Fruit fly (Drosophila melanogaster) whole organism, embryonic: ENCODE data around the gene Nup37.

Source experiments
- Bdp1 ChIP-seq: fragments of 200-800 bp; sonication (Bioruptor generic); optimal IDR thresholded peaks from 3 replicates; lab custom pipeline; 2016; ENCODE audit warnings: missing biosample characterization, missing genetic modification characterization
- CG11695 ChIP-seq: fragments of 200-800 bp; sonication (Bioruptor generic); IDR thresholded peaks from 3 replicates; pipeline ENCODE4 v1.3.6; 2022; ENCODE audit warnings: missing biosample characterization, missing genetic modification characterization
- CG13894 ChIP-seq: fragments of 200-800 bp; sonication (Bioruptor generic); optimal IDR thresholded peaks from 3 replicates; lab custom pipeline; 2018; ENCODE audit warnings: missing biosample characterization, mild to moderate bottlenecking, missing genetic modification characterization, moderate library complexity
- CG14441 ChIP-seq: fragments of 200-800 bp; sonication (Bioruptor generic); IDR thresholded peaks from 2 replicates; pipeline ENCODE4 v1.3.6; 2022; ENCODE audit warnings: missing biosample characterization, missing genetic modification characterization
- CG14965 ChIP-seq: fragments of 200-800 bp; sonication (Bioruptor generic); optimal IDR thresholded peaks from 2 replicates; lab custom pipeline; 2016; ENCODE audit warnings: missing biosample characterization, missing genetic modification characterization, borderline replicate concordance
- CG15514 ChIP-seq: fragments of 200-800 bp; sonication (Bioruptor generic); optimal IDR thresholded peaks from 3 replicates; lab custom pipeline; 2017; ENCODE audit warnings: missing biosample characterization, missing genetic modification characterization, mild to moderate bottlenecking, moderate library complexity, missing genetic modification reagents
- CG1603 ChIP-seq: fragments of 200-800 bp; sonication (Bioruptor generic); optimal IDR thresholded peaks from 2 replicates; lab custom pipeline; 2019; ENCODE audit warnings: missing biosample characterization, mild to moderate bottlenecking, missing genetic modification characterization, moderate library complexity
- CG16815 ChIP-seq: fragments of 200-800 bp; sonication (Bioruptor generic); optimal IDR thresholded peaks from 3 replicates; lab custom pipeline; 2017; ENCODE audit warnings: missing biosample characterization, mild to moderate bottlenecking, missing genetic modification characterization
- CG18476 ChIP-seq: fragments of 200-800 bp; sonication (Bioruptor generic); optimal IDR thresholded peaks from 2 replicates; lab custom pipeline; 2016; ENCODE audit warnings: missing biosample characterization, mild to moderate bottlenecking, missing genetic modification characterization
- CG2199 ChIP-seq: fragments of 200-800 bp; sonication (Bioruptor generic); IDR thresholded peaks from 3 replicates; pipeline ENCODE4 v1.3.6; 2022; ENCODE audit warnings: missing biosample characterization, missing genetic modification characterization
- CG2678 ChIP-seq: fragments of 200-800 bp; sonication (Bioruptor generic); optimal IDR thresholded peaks from 3 replicates; lab custom pipeline; 2019; ENCODE audit warnings: missing biosample characterization, mild to moderate bottlenecking, missing genetic modification characterization, moderate library complexity
- CG3065 ChIP-seq: fragments of 200-800 bp; sonication (Bioruptor generic); optimal IDR thresholded peaks from 2 replicates; lab custom pipeline; 2016; ENCODE audit warnings: missing biosample characterization, missing genetic modification characterization
- CG31365 ChIP-seq: fragments of 200-800 bp; sonication (Bioruptor generic); optimal IDR thresholded peaks from 2 replicates; lab custom pipeline; 2018; ENCODE audit warnings: missing biosample characterization, mild to moderate bottlenecking, missing genetic modification characterization
- CG32532 ChIP-seq: fragments of 200-800 bp; sonication (Bioruptor generic); IDR thresholded peaks from 2 replicates; pipeline ENCODE4 v1.3.6; 2022; ENCODE audit warnings: missing biosample characterization, missing genetic modification characterization
- CG34422 ChIP-seq: fragments of 200-800 bp; sonication (Bioruptor generic); IDR thresholded peaks from 3 replicates; pipeline ENCODE4 v1.3.6; 2022; ENCODE audit warnings: missing biosample characterization, missing genetic modification characterization
- CG4282 ChIP-seq: fragments of 200-800 bp; sonication (Bioruptor generic); optimal IDR thresholded peaks from 2 replicates; lab custom pipeline; 2016; ENCODE audit warnings: missing biosample characterization, missing genetic modification characterization
- CG43689 ChIP-seq: fragments of 200-800 bp; sonication (Bioruptor generic); IDR thresholded peaks from 2 replicates; pipeline ENCODE4 v1.3.6; 2022; ENCODE audit warnings: missing biosample characterization, missing genetic modification characterization
- CG4404 ChIP-seq: fragments of 200-800 bp; sonication (Bioruptor generic); IDR thresholded peaks from 2 replicates; pipeline ENCODE4 v1.3.6; 2022; ENCODE audit warnings: missing biosample characterization, missing genetic modification characterization
- CG7357 ChIP-seq: fragments of 200-800 bp; sonication (Bioruptor generic); IDR thresholded peaks from 3 replicates; pipeline ENCODE4 v1.3.6; 2022; ENCODE audit warnings: missing biosample characterization, missing genetic modification characterization
- CG7745 ChIP-seq: fragments of 200-800 bp; sonication (Bioruptor generic); optimal IDR thresholded peaks from 2 replicates; lab custom pipeline; 2018; ENCODE audit warnings: missing biosample characterization, mild to moderate bottlenecking, missing genetic modification characterization, moderate library complexity
- CG7839 ChIP-seq: fragments of 200-800 bp; sonication (Bioruptor generic); optimal IDR thresholded peaks from 3 replicates; lab custom pipeline; 2018; ENCODE audit warnings: missing biosample characterization, mild to moderate bottlenecking, missing genetic modification characterization, moderate library complexity
- CG8089 ChIP-seq: fragments of 200-800 bp; sonication (Bioruptor generic); optimal IDR thresholded peaks from 3 replicates; lab custom pipeline; 2016; ENCODE audit warnings: missing biosample characterization, missing genetic modification characterization
- CG8388 ChIP-seq: fragments of 200-800 bp; sonication (Bioruptor generic); optimal IDR thresholded peaks from 2 replicates; lab custom pipeline; 2019; ENCODE audit warnings: missing biosample characterization, mild to moderate bottlenecking, missing genetic modification characterization, moderate library complexity
- D ChIP-seq, 2 experiments: fragments of 200-800 bp in 1 of 2; fragments of >200 bp in 1 of 2; sonication (Bioruptor generic) in 1 of 2; optimal IDR thresholded peaks; 2 replicates in 1 of 2; 3 replicates in 1 of 2; lab custom pipeline; 2017; ENCODE audit warnings: mild to moderate bottlenecking in 1 of 2, missing biosample characterization in 1 of 2, missing genetic modification characterization in 1 of 2, missing genetic modification reagents in 1 of 2
- D19B ChIP-seq: fragments of 200-800 bp; sonication (Bioruptor generic); optimal IDR thresholded peaks from 2 replicates; lab custom pipeline; 2017; ENCODE audit warnings: missing biosample characterization, mild to moderate bottlenecking, missing genetic modification characterization
- Doc3 ChIP-seq: fragments of 200-800 bp; sonication (Bioruptor generic); IDR thresholded peaks from 3 replicates; pipeline ENCODE4 v1.3.6; 2022; ENCODE audit warnings: missing biosample characterization, missing genetic modification characterization; ENCODE audit not compliant: partially characterized antibody
- Hey ChIP-seq: fragments of 200-800 bp; sonication (Bioruptor generic); optimal IDR thresholded peaks from 3 replicates; lab custom pipeline; 2018; ENCODE audit warnings: missing biosample characterization, mild to moderate bottlenecking, missing genetic modification characterization
- Lhr ChIP-seq: fragments of 200-800 bp; sonication (Bioruptor generic); optimal IDR thresholded peaks from 3 replicates; lab custom pipeline; 2017; ENCODE audit warnings: mild to moderate bottlenecking, missing biosample characterization, missing genetic modification reagents, missing genetic modification characterization
- Lpt ChIP-seq: fragments of >200 bp; optimal IDR thresholded peaks from 2 replicates; lab custom pipeline; 2018; ENCODE audit warnings: missing biosample characterization, missing genetic modification characterization
- Pdp1 ChIP-seq, 2 experiments: fragments of 200-800 bp; sonication (Bioruptor generic); optimal IDR thresholded peaks; 3 replicates each; lab custom pipeline; 2016; ENCODE audit warnings: missing biosample characterization in 2 of 2, missing genetic modification characterization in 2 of 2, mild to moderate bottlenecking in 1 of 2, moderate library complexity in 1 of 2
- Scr ChIP-seq: fragments of 200-800 bp; sonication (Bioruptor generic); IDR thresholded peaks from 2 replicates; pipeline ENCODE4 v1.3.6; 2022; ENCODE audit warnings: missing biosample characterization, missing genetic modification characterization; ENCODE audit not compliant: partially characterized antibody
- Side ChIP-seq: fragments of 200-800 bp; sonication (Bioruptor generic); optimal IDR thresholded peaks from 2 replicates; lab custom pipeline; 2016; ENCODE audit warnings: missing biosample characterization, missing genetic modification characterization
- Spps ChIP-seq: fragments of 200-800 bp; sonication (Bioruptor generic); optimal IDR thresholded peaks from 2 replicates; lab custom pipeline; 2018; ENCODE audit warnings: missing biosample characterization, mild to moderate bottlenecking, missing genetic modification characterization
- Ssrp ChIP-seq: fragments of 200-800 bp; sonication (Bioruptor generic); optimal IDR thresholded peaks from 2 replicates; lab custom pipeline; 2018; ENCODE audit warnings: missing biosample characterization, mild to moderate bottlenecking, missing genetic modification characterization, moderate library complexity
- az2 ChIP-seq: fragments of 200-800 bp; sonication (Bioruptor generic); optimal IDR thresholded peaks from 3 replicates; lab custom pipeline; 2016; ENCODE audit warnings: missing biosample characterization, missing genetic modification characterization
- bsh ChIP-seq, 2 experiments: fragments of 200-800 bp; sonication (Bioruptor generic); optimal IDR thresholded peaks; 2 replicates each; lab custom pipeline; 2017 to 2018; ENCODE audit warnings: mild to moderate bottlenecking in 2 of 2, missing biosample characterization in 2 of 2, missing genetic modification characterization in 2 of 2, moderate library complexity in 1 of 2
- caup ChIP-seq: fragments of 200-800 bp; sonication (Bioruptor generic); optimal IDR thresholded peaks from 3 replicates; lab custom pipeline; 2017; ENCODE audit warnings: missing biosample characterization, mild to moderate bottlenecking, missing genetic modification characterization, moderate library complexity; ENCODE audit not compliant: severe bottlenecking
- en ChIP-seq: fragments of 200-800 bp; sonication (Bioruptor generic); optimal IDR thresholded peaks from 2 replicates; lab custom pipeline; 2016; ENCODE audit warnings: missing biosample characterization, missing genetic modification characterization
- fd96Cb ChIP-seq: fragments of 200-800 bp; sonication (Bioruptor generic); optimal IDR thresholded peaks from 2 replicates; lab custom pipeline; 2018; ENCODE audit warnings: missing biosample characterization, mild to moderate bottlenecking, missing genetic modification characterization, moderate library complexity
- fu2 ChIP-seq: fragments of 200-800 bp; sonication (Bioruptor generic); optimal IDR thresholded peaks from 2 replicates; lab custom pipeline; 2016; ENCODE audit warnings: missing biosample characterization, missing genetic modification characterization
- lab ChIP-seq: fragments of 200-800 bp; sonication (Bioruptor generic); optimal IDR thresholded peaks from 3 replicates; lab custom pipeline; 2017; ENCODE audit warnings: missing biosample characterization, missing genetic modification characterization, mild to moderate bottlenecking, moderate library complexity, missing genetic modification reagents
- lmd ChIP-seq: fragments of 200-800 bp; sonication (Bioruptor generic); IDR thresholded peaks from 2 replicates; pipeline ENCODE4 v1.3.6; 2022; ENCODE audit warnings: missing biosample characterization, missing genetic modification characterization
- row ChIP-seq: fragments of 200-800 bp; sonication (Bioruptor generic); IDR thresholded peaks from 3 replicates; pipeline ENCODE4 v1.3.6; 2022; ENCODE audit warnings: missing biosample characterization, missing genetic modification characterization
- sd ChIP-seq: fragments of 200-800 bp; sonication (Bioruptor generic); optimal IDR thresholded peaks from 3 replicates; lab custom pipeline; 2018; ENCODE audit warnings: missing biosample characterization, mild to moderate bottlenecking, missing genetic modification characterization, moderate library complexity
- slou ChIP-seq: fragments of 200-800 bp; sonication (Bioruptor generic); optimal IDR thresholded peaks from 3 replicates; lab custom pipeline; 2016; ENCODE audit warnings: missing biosample characterization, missing genetic modification characterization
- tgo ChIP-seq: fragments of 200-800 bp; sonication (Bioruptor generic); IDR thresholded peaks from 3 replicates; pipeline ENCODE4 v1.3.6; 2022; ENCODE audit warnings: missing biosample characterization, missing genetic modification characterization
- trh ChIP-seq: fragments of 200-800 bp; sonication (Bioruptor generic); optimal IDR thresholded peaks from 2 replicates; lab custom pipeline; 2016; ENCODE audit warnings: missing biosample characterization, missing genetic modification characterization

Gene Nup37

dm6 chr3R:25232271-25232989, 15.0 kb upstream of the Nup37 start, which contains the start of gene Cad96Cb (continued):
- TF ChIP-seq CG11695 (GFP tag; lab: Robert Waterston, UW) (peak; percentile 79), lab (GFP tag; lab: Kevin White, UChicago) (peak; percentile 71), sd (tag; lab: Kevin White, UChicago) (peak; percentile 20), CG2199 (no peak), Scr (no peak), CG3065 (GFP tag; lab: Kevin White, UChicago) (peak; percentile 65), CG16815 (peak; percentile 79), Doc3 (GFP tag; lab: Robert Waterston, UW) (no peak), CG8089 (peak; percentile 70), CG2678 (tag; lab: Kevin White, UChicago) (peak; percentile 90), lmd (peak; percentile 61; the same call in 1 of the 2 replicates), Hey (no peak), D19B (peak; percentile 31), Ssrp (tag; lab: Kevin White, UChicago) (peak; percentile 90), CG15514 (peak; percentile 7), CG31365 (tag; lab: Kevin White, UChicago) (no peak), CG34422 (peak; percentile 41; the same call in 2 of the 3 replicates), CG7745 (tag; lab: Kevin White, UChicago) (no peak), slou (GFP tag; lab: Kevin White, UChicago) (peak; percentile 35), fu2 (GFP tag; lab: Kevin White, UChicago) (peak; percentile 29), az2 (GFP tag; lab: Kevin White, UChicago) (peak; percentile 85), bsh (GFP tag; optimal IDR thresholded peaks at IDR 0.05; lab: Kevin White, UChicago) (peak; percentile 84 to 91), tgo (GFP tag; lab: Robert Waterston, UW) (peak; percentile 64), D (optimal IDR thresholded peaks at IDR 0.05; lab: Kevin White, UChicago) (no peak), D (GFP tag; optimal IDR thresholded peaks at IDR 0.05; lab: Kevin White, UChicago) (peak; percentile 92), caup (GFP tag; lab: Kevin White, UChicago) (peak; percentile 66), CG1603 (peak; percentile 41), CG14441 (GFP tag; lab: Robert Waterston, UW) (0 out of 2 replicates have a peak, but pooled peaks have one; percentile 11), Lhr (GFP tag; lab: Kevin White, UChicago) (peak; percentile 68), Side (peak; percentile 71), fd96Cb (tag; lab: Kevin White, UChicago) (peak; percentile 85), Bdp1 (GFP tag; lab: Kevin White, UChicago) (peak; percentile 58), Lpt (GFP tag; lab: Kevin White, UChicago) (no peak), Pdp1 (GFP tag; optimal IDR thresholded peaks at IDR 0.05; lab: Kevin White, UChicago) (peak; percentile 71 to 81), CG7839 (tag; lab: Kevin White, UChicago) (peak; percentile 90), row (GFP tag; lab: Robert Waterston, UW) (peak; percentile 66; the same call in 2 of the 3 replicates), en (GFP tag; lab: Kevin White, UChicago) (peak; percentile 66), CG14965 (GFP tag; lab: Kevin White, UChicago) (peak; percentile 40), CG18476 (GFP tag; lab: Kevin White, UChicago) (peak; percentile 80), CG7357 (GFP tag; lab: Robert Waterston, UW) (0 out of 3 replicates have a peak, but pooled peaks have one; percentile 50), CG32532 (GFP tag; lab: Robert Waterston, UW) (peak; percentile 40; the same call in 1 of the 2 replicates), CG13894 (tag; lab: Kevin White, UChicago) (no peak), CG4282 (GFP tag; lab: Kevin White, UChicago) (peak; percentile 28), CG8388 (GFP tag; lab: Kevin White, UChicago) (peak; percentile 85), trh (peak; percentile 6), Spps (tag; lab: Kevin White, UChicago) (peak; percentile 78), CG4404 (GFP tag; lab: Robert Waterston, UW) (peak; percentile 49), CG43689 (no peak)
